Worm (Caenorhabditis elegans) whole organism, young adult: ENCODE data around the gene ckr-2.

Experiments
- bed-1 ChIP-seq: fragments of 200-800 bp; sonication (Bioruptor generic); IDR thresholded peaks from 2 replicates; pipeline ENCODE4 v1.3.6; 2022; ENCODE audit warnings: missing genetic modification reagents, missing genetic modification characterization, missing compliant biosample characterization
- lin-35 ChIP-seq, 3 experiments: fragments of 150-350 bp in 2 of 3; sonication (generic microtip) in 1 of 3; optimal IDR thresholded peaks; 2 replicates each; lab custom pipeline; 2014 to 2018; ENCODE audit warnings: missing biosample characterization in 3 of 3, missing genetic modification characterization in 3 of 3, missing genetic modification reagents in 3 of 3
- pha-4 ChIP-seq: fragments of 150-350 bp; sonication (generic microtip); optimal IDR thresholded peaks from 2 replicates; lab custom pipeline; 2014; ENCODE audit warnings: missing biosample characterization, missing genetic modification reagents, missing genetic modification characterization

ce11 chrIII:1982597-1983244 is 38.7 kb downstream of the ckr-2 start, which contains the start of gene srd-66:
- no peak for TF ChIP-seq pha-4 (tag; lab: Kevin White, UChicago)
- TF ChIP-seq lin-35 (GFP tag; optimal IDR thresholded peaks at IDR 0.05; lab: Kevin White, UChicago) = no peak
- no peak for TF ChIP-seq bed-1 (GFP tag; lab: Robert Waterston, UW)
